Worm (Caenorhabditis elegans) whole organism, mixed stage, embryonic: ENCODE measurements around the gene str-35.

ENCODE experiments used
- M03D4.4 ChIP-seq: sonication (generic microtip); optimal IDR thresholded peaks from 2 replicates; lab custom pipeline; 2017; ENCODE audit warnings: mild to moderate bottlenecking, missing genetic modification characterization, missing compliant biosample characterization
- bed-3 ChIP-seq: fragments of 200-800 bp; sonication (Bioruptor generic); optimal IDR thresholded peaks from 3 replicates; lab custom pipeline; 2018; ENCODE audit warnings: mild to moderate bottlenecking, missing genetic modification characterization, moderate library complexity, missing compliant biosample characterization
- blmp-1 ChIP-seq: fragments of 150-350 bp; optimal IDR thresholded peaks from 2 replicates; lab custom pipeline; 2014; ENCODE audit warnings: missing biosample characterization, missing genetic modification characterization
- ceh-39 ChIP-seq: fragments of 150-350 bp; optimal IDR thresholded peaks from 2 replicates; lab custom pipeline; 2014; ENCODE audit warnings: missing biosample characterization, missing genetic modification characterization
- ceh-43 ChIP-seq: fragments of 200-800 bp; sonication (Bioruptor generic); optimal IDR thresholded peaks from 2 replicates; lab custom pipeline; 2018; ENCODE audit warnings: mild to moderate bottlenecking, missing genetic modification characterization, moderate library complexity, missing compliant biosample characterization
- ceh-83 ChIP-seq: fragments of 200-800 bp; sonication (Bioruptor generic); optimal IDR thresholded peaks from 2 replicates; lab custom pipeline; 2018; ENCODE audit warnings: mild to moderate bottlenecking, missing genetic modification characterization, missing compliant biosample characterization
- ces-1 ChIP-seq: fragments of 150-350 bp; optimal IDR thresholded peaks from 2 replicates; lab custom pipeline; 2014; ENCODE audit warnings: missing biosample characterization, missing genetic modification reagents, missing genetic modification characterization
- cnd-1 ChIP-seq: fragments of 200-800 bp; sonication (Bioruptor generic); optimal IDR thresholded peaks from 2 replicates; lab custom pipeline; 2018; ENCODE audit warnings: mild to moderate bottlenecking, missing genetic modification characterization, missing compliant biosample characterization
- elt-1 ChIP-seq: sonication (generic microtip); optimal IDR thresholded peaks from 2 replicates; lab custom pipeline; 2017; ENCODE audit warnings: missing genetic modification characterization, mild to moderate bottlenecking, missing compliant biosample characterization, antibody characterized with exemption, moderate library complexity, borderline replicate concordance; ENCODE audit not compliant: insufficient read depth
- elt-3 ChIP-seq: fragments of 150-350 bp; optimal IDR thresholded peaks from 2 replicates; lab custom pipeline; 2014; ENCODE audit warnings: missing biosample characterization, missing genetic modification characterization
- ham-2 ChIP-seq: fragments of 200-800 bp; sonication (Bioruptor generic); optimal IDR thresholded peaks from 2 replicates; lab custom pipeline; 2018; ENCODE audit warnings: mild to moderate bottlenecking, missing genetic modification characterization, missing compliant biosample characterization
- hlh-1 ChIP-seq: fragments of 150-350 bp; optimal IDR thresholded peaks from 2 replicates; lab custom pipeline; 2014; ENCODE audit warnings: missing biosample characterization, missing genetic modification reagents, missing genetic modification characterization
- lin-13 ChIP-seq: fragments of 150-350 bp; optimal IDR thresholded peaks from 2 replicates; lab custom pipeline; 2014; ENCODE audit warnings: missing biosample characterization, missing genetic modification characterization
- lin-32 ChIP-seq: fragments of 200-800 bp; sonication (Bioruptor generic); optimal IDR thresholded peaks from 2 replicates; lab custom pipeline; 2018; ENCODE audit warnings: mild to moderate bottlenecking, missing genetic modification characterization, missing compliant biosample characterization
- lsy-2 ChIP-seq: fragments of 150-350 bp; optimal IDR thresholded peaks from 2 replicates; lab custom pipeline; 2014; ENCODE audit warnings: missing biosample characterization, missing genetic modification characterization
- mab-5 ChIP-seq: fragments of 150-350 bp; optimal IDR thresholded peaks from 2 replicates; lab custom pipeline; 2014; ENCODE audit warnings: missing biosample characterization, missing genetic modification characterization
- mep-1 ChIP-seq: fragments of 150-350 bp; optimal IDR thresholded peaks from 2 replicates; lab custom pipeline; 2017; ENCODE audit warnings: missing biosample characterization, missing genetic modification reagents, missing genetic modification characterization, inconsistent platforms
- mls-2 ChIP-seq: sonication (generic microtip); optimal IDR thresholded peaks from 2 replicates; lab custom pipeline; 2016; ENCODE audit warnings: mild to moderate bottlenecking, missing genetic modification characterization, moderate library complexity, missing compliant biosample characterization
- nhr-2 ChIP-seq: fragments of 150-350 bp; optimal IDR thresholded peaks from 2 replicates; lab custom pipeline; 2014; ENCODE audit warnings: missing biosample characterization, missing genetic modification characterization
- nhr-237 ChIP-seq: fragments of 150-350 bp; optimal IDR thresholded peaks from 2 replicates; lab custom pipeline; 2014; ENCODE audit warnings: missing biosample characterization, missing genetic modification characterization
- nhr-28 ChIP-seq: fragments of 150-350 bp; optimal IDR thresholded peaks from 2 replicates; lab custom pipeline; 2014; ENCODE audit warnings: missing biosample characterization, missing genetic modification characterization
- nhr-76 ChIP-seq: sonication (generic microtip); optimal IDR thresholded peaks from 2 replicates; lab custom pipeline; 2017; ENCODE audit warnings: missing biosample characterization, missing genetic modification characterization
- pha-4 ChIP-seq: fragments of 150-350 bp; optimal IDR thresholded peaks from 2 replicates; lab custom pipeline; 2018; ENCODE audit warnings: missing biosample characterization, missing genetic modification reagents, missing genetic modification characterization
- sem-2 ChIP-seq: fragments of 200-800 bp; sonication (Bioruptor generic); optimal IDR thresholded peaks from 2 replicates; lab custom pipeline; 2018; ENCODE audit warnings: mild to moderate bottlenecking, missing genetic modification characterization, missing compliant biosample characterization
- sptf-1 ChIP-seq: sonication (generic microtip); optimal IDR thresholded peaks from 2 replicates; lab custom pipeline; 2017; ENCODE audit warnings: mild to moderate bottlenecking, missing genetic modification characterization, moderate library complexity, missing compliant biosample characterization
- tbx-8 ChIP-seq: fragments of 200-800 bp; sonication (Bioruptor generic); optimal IDR thresholded peaks from 2 replicates; lab custom pipeline; 2018; ENCODE audit warnings: mild to moderate bottlenecking, missing genetic modification characterization, moderate library complexity, missing compliant biosample characterization
- unc-120 ChIP-seq: sonication (generic microtip); optimal IDR thresholded peaks from 2 replicates; lab custom pipeline; 2017; ENCODE audit warnings: missing genetic modification characterization, missing compliant biosample characterization; ENCODE audit not compliant: poor library complexity, severe bottlenecking
- unc-39 ChIP-seq: fragments of 150-350 bp; optimal IDR thresholded peaks from 2 replicates; lab custom pipeline; 2014; ENCODE audit warnings: missing biosample characterization, missing genetic modification characterization
- unc-62 ChIP-seq: fragments of 150-350 bp; optimal IDR thresholded peaks from 2 replicates; lab custom pipeline; 2014; ENCODE audit warnings: missing biosample characterization, missing genetic modification reagents, missing genetic modification characterization
- ztf-11 ChIP-seq: fragments of 150-350 bp; optimal IDR thresholded peaks from 2 replicates; lab custom pipeline; 2014; ENCODE audit warnings: missing biosample characterization, missing genetic modification characterization

The str-35 gene

ce11 chrV:4509319-4509937, 34.8 kb downstream of the str-35 start:
- no peak for TF ChIP-seq ham-2 (GFP tag; lab: Kevin White, UChicago)
- no peak for TF ChIP-seq unc-39
- no peak for TF ChIP-seq elt-3 (tag; lab: Kevin White, UChicago)
- TF ChIP-seq unc-62 (GFP tag; lab: Kevin White, UChicago): peak; percentile 98
- TF ChIP-seq ces-1 (GFP tag; lab: Kevin White, UChicago): no peak
- TF ChIP-seq mep-1 (tag; lab: Kevin White, UChicago): no peak
- TF ChIP-seq mab-5 (tag; lab: Kevin White, UChicago): no peak
- no peak for TF ChIP-seq unc-120 (tag; lab: Kevin White, UChicago)

ce11 chrV:4510351-4510750, 35.7 kb downstream of the str-35 start:
- TF ChIP-seq ham-2 (GFP tag; lab: Kevin White, UChicago) (peak; percentile 16), lin-32 (GFP tag; lab: Kevin White, UChicago) (no peak)
- TF ChIP-seq, all 35 proteins: peak for 1

- TF ChIP-seq M03D4.4 (tag; lab: Kevin White, UChicago): no peak
- TF ChIP-seq ceh-83 (GFP tag; lab: Kevin White, UChicago): no peak
- TF ChIP-seq nhr-76: no peak
- no peak for TF ChIP-seq ham-2 (GFP tag; lab: Kevin White, UChicago)
- TF ChIP-seq pha-4 (tag; lab: Kevin White, UChicago): no peak
- no peak for TF ChIP-seq nhr-237 (tag; lab: Kevin White, UChicago)
- TF ChIP-seq ces-1 (GFP tag; lab: Kevin White, UChicago): no peak
- no peak for TF ChIP-seq unc-39
- TF ChIP-seq unc-62 (GFP tag; lab: Kevin White, UChicago): no peak
- TF ChIP-seq nhr-28 (tag; lab: Kevin White, UChicago): no peak
- no peak for TF ChIP-seq sptf-1 (tag; lab: Kevin White, UChicago)
- TF ChIP-seq nhr-2 (tag; lab: Kevin White, UChicago): no peak
- no peak for TF ChIP-seq bed-3 (GFP tag; lab: Kevin White, UChicago)
- TF ChIP-seq ceh-39: no peak
Observed at ce11 chrV:4512733-4513132, 38.1 kb downstream of the str-35 start, which contains the start of gene T28F12.1. Gene T28F12.1, plus strand, starts transcription at chrV:4513033.

ce11 chrV:4518657-4519056, 44.0 kb downstream of the str-35 start:
- TF ChIP-seq cnd-1 (tag; lab: Kevin White, UChicago) (no peak), tbx-8 (GFP tag; lab: Kevin White, UChicago) (no peak), lin-13 (tag; lab: Kevin White, UChicago) (no peak), ceh-43 (GFP tag; lab: Kevin White, UChicago) (no peak), mls-2 (tag; lab: Kevin White, UChicago) (no peak), unc-120 (tag; lab: Kevin White, UChicago) (no peak)

- no peak for TF ChIP-seq ztf-11 (tag; lab: Kevin White, UChicago)
- TF ChIP-seq, all 35 proteins: peak for 0
Observed at ce11 chrV:4523312-4523711, 48.7 kb downstream of the str-35 start.

- TF ChIP-seq unc-120 (tag; lab: Kevin White, UChicago) (peak; percentile 23), nhr-28 (tag; lab: Kevin White, UChicago) (no peak), bed-3 (GFP tag; lab: Kevin White, UChicago) (no peak), cnd-1 (tag; lab: Kevin White, UChicago) (peak; percentile 15), hlh-1 (tag; lab: Kevin White, UChicago) (peak; percentile 93), ceh-39 (no peak), lsy-2 (tag; lab: Kevin White, UChicago) (no peak)
Observed at ce11 chrV:4523844-4524243, 49.2 kb downstream of the str-35 start.

ce11 chrV:4524327-4524726, 49.7 kb downstream of the str-35 start:
- TF ChIP-seq hlh-1 (tag; lab: Kevin White, UChicago) (no peak), lin-32 (GFP tag; lab: Kevin White, UChicago) (no peak), cnd-1 (tag; lab: Kevin White, UChicago) (no peak), nhr-28 (tag; lab: Kevin White, UChicago) (no peak), ztf-11 (tag; lab: Kevin White, UChicago) (no peak), M03D4.4 (tag; lab: Kevin White, UChicago) (no peak), elt-1 (no peak), ces-1 (GFP tag; lab: Kevin White, UChicago) (no peak), nhr-237 (tag; lab: Kevin White, UChicago) (no peak), bed-3 (GFP tag; lab: Kevin White, UChicago) (no peak), sem-2 (GFP tag; lab: Kevin White, UChicago) (no peak), blmp-1 (no peak), nhr-2 (tag; lab: Kevin White, UChicago) (no peak)
- TF ChIP-seq, all 35 proteins: peak for 0
